Worm (Caenorhabditis elegans) whole organism, L2 larva: ENCODE data around the gene sru-21.
"Not testable (repeated sequence)": the region's sequence is repeated elsewhere in the genome, so short reads cannot be mapped to it uniquely, and the experiment has no call there.

Experiments used
- ceh-82 ChIP-seq: fragments of 150-350 bp; optimal IDR thresholded peaks from 2 replicates; lab custom pipeline; 2014; ENCODE audit warnings: missing biosample characterization, missing genetic modification characterization
- egl-27 ChIP-seq: sonication (generic microtip); optimal IDR thresholded peaks from 3 replicates; lab custom pipeline; 2017; ENCODE audit warnings: missing biosample characterization, missing genetic modification reagents, missing genetic modification characterization
- nhr-11 ChIP-seq: fragments of 150-350 bp; optimal IDR thresholded peaks from 2 replicates; lab custom pipeline; 2014; ENCODE audit warnings: missing biosample characterization, missing genetic modification characterization
- nhr-23 ChIP-seq: fragments of 150-350 bp; optimal IDR thresholded peaks from 2 replicates; lab custom pipeline; 2014; ENCODE audit warnings: missing biosample characterization, missing genetic modification reagents, missing genetic modification characterization
- nhr-77 ChIP-seq: fragments of 150-350 bp; optimal IDR thresholded peaks from 2 replicates; lab custom pipeline; 2014; ENCODE audit warnings: missing biosample characterization, missing genetic modification characterization
- skn-1 ChIP-seq: sonication (generic microtip); optimal IDR thresholded peaks from 2 replicates; lab custom pipeline; 2017; ENCODE audit warnings: missing biosample characterization, missing genetic modification characterization
- snpc-4 ChIP-seq: fragments of 150-350 bp; optimal IDR thresholded peaks from 2 replicates; lab custom pipeline; 2014; ENCODE audit warnings: missing biosample characterization, missing genetic modification characterization
- ztf-11 ChIP-seq: sonication (generic microtip); optimal IDR thresholded peaks from 2 replicates; lab custom pipeline; 2017; ENCODE audit warnings: missing biosample characterization, missing genetic modification characterization

DNA sequence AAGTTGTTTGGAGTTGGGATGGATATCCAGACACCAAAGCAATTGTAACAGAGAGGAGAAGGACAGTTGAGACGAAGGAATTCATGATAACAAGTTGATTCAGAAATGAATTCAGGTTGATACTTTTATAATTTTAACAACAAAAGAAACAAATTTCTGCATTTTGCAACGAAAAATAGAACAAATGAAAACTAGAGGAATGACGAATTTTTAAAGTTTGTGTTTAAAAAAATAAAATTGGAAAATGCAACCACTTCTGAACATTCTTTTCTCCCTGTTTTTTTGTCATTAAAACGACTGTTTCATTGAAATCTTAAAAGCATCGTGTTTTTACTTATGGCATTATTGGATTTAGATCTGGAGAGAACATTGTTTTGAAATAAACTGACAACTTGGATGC is 24.8 kb downstream of the sru-21 start, which contains the start of gene C08F11.12:
- TF ChIP-seq nhr-77 (tag; lab: Kevin White, UChicago); nhr-11 (tag; lab: Kevin White, UChicago); ceh-82; skn-1 (tag; lab: Kevin White, UChicago); egl-27; ztf-11 (tag; lab: Kevin White, UChicago); snpc-4 (tag; lab: Kevin White, UChicago); nhr-23: not testable (repeated sequence)
